Fruit fly (Drosophila melanogaster): ENCODE data around the gene CG16974.

CG16974 gene

DNA sequence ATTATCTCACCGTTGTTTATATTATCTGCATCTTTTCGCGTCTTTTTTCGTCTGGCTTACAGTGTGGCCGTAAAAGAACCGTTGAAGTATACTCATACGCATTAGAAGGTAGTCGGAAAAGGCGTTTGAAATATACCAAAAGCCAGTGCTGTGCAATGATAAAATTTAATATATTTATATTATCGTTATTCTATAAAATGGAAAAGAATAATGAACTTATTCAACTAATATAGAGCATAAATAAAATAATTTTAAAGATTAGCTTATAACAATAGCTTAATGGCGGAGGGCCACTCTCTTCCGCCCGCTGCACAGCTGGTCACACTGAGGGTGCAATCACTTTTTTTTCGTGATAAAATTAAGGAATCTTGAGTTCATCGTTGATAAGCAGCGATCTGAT lies at the start of gene CG16974, which contains the start of gene Edem2 (continued):
- TF ChIP-seq Opbp (GFP tag; IDR thresholded peaks at IDR 0.05; ENCODE audit: partially characterized antibody): no peak
- no peak for TF ChIP-seq CG8388 (GFP tag; optimal IDR thresholded peaks at IDR 0.05)
- TF ChIP-seq Dp (GFP tag; optimal IDR thresholded peaks at IDR 0.05): peak; percentile 29
- TF ChIP-seq pros (GFP tag; optimal IDR thresholded peaks at IDR 0.05): no peak
- no peak for TF ChIP-seq CG12744 (GFP tag; optimal IDR thresholded peaks at IDR 0.05)
- TF ChIP-seq CG32767 (GFP tag; IDR thresholded peaks at IDR 0.05): peak; percentile 71
- peak; percentile 42; the same call in 1 of the 2 replicates for TF ChIP-seq CG5953 (GFP tag; IDR thresholded peaks at IDR 0.05)
- TF ChIP-seq kah (GFP tag; optimal IDR thresholded peaks at IDR 0.05): no peak
- no peak for TF ChIP-seq NC2α (GFP tag; optimal IDR thresholded peaks at IDR 0.05)
- peak; percentile 22 for TF ChIP-seq Elba2 (GFP tag; optimal IDR thresholded peaks at IDR 0.05)
- no peak for TF ChIP-seq CG1603 (tag; optimal IDR thresholded peaks at IDR 0.05)
- peak; percentile 74 for TF ChIP-seq CG18764 (GFP tag; optimal IDR thresholded peaks at IDR 0.05)
- no peak for TF ChIP-seq NC2β (GFP tag; optimal IDR thresholded peaks at IDR 0.05)
- peak; percentile 58 for TF ChIP-seq zfh2 (GFP tag; optimal IDR thresholded peaks at IDR 0.05)
- peak; percentile 61; the same call in 1 of the 2 replicates for TF ChIP-seq al (GFP tag; IDR thresholded peaks at IDR 0.05)
- no peak for TF ChIP-seq CG31365 (tag; optimal IDR thresholded peaks at IDR 0.05)
- no peak for TF ChIP-seq cwo (GFP tag; optimal IDR thresholded peaks at IDR 0.05)
- TF ChIP-seq eve (GFP tag; optimal IDR thresholded peaks at IDR 0.05): no peak
- TF ChIP-seq grau (tag; optimal IDR thresholded peaks at IDR 0.05): peak; percentile 73
- peak; percentile 84 for TF ChIP-seq CG34422 (GFP tag; IDR thresholded peaks at IDR 0.05)
- no peak for TF ChIP-seq Oli (tag; optimal IDR thresholded peaks at IDR 0.05)
- peak; percentile 70 for TF ChIP-seq Aef1 (GFP tag; IDR thresholded peaks at IDR 0.05)
- TF ChIP-seq Taf1 (GFP tag; IDR thresholded peaks at IDR 0.05): 0 out of 2 replicates have a peak, but pooled peaks have one; percentile 26
- TF ChIP-seq CG4360 (GFP tag; IDR thresholded peaks at IDR 0.05): no peak
- no peak for TF ChIP-seq CG2129 (GFP tag; IDR thresholded peaks at IDR 0.05; ENCODE audit: partially characterized antibody)
- TF ChIP-seq CG6683 (GFP tag; optimal IDR thresholded peaks at IDR 0.05): peak; percentile 25
- TF ChIP-seq Tbp (GFP tag; optimal IDR thresholded peaks at IDR 0.05): no peak
- TF ChIP-seq CG14965 (GFP tag; optimal IDR thresholded peaks at IDR 0.05; ENCODE audit: borderline replicate concordance): no peak
- peak; percentile 31; the same call in 1 of the 3 replicates for TF ChIP-seq so (GFP tag; IDR thresholded peaks at IDR 0.05)
- peak; percentile 46 for TF ChIP-seq psq (GFP tag; optimal IDR thresholded peaks at IDR 0.05)
- no peak for TF ChIP-seq CG7839 (tag; optimal IDR thresholded peaks at IDR 0.05)
- TF ChIP-seq CG3163 (GFP tag; optimal IDR thresholded peaks at IDR 0.05): no peak
- TF ChIP-seq ttk (GFP tag; IDR thresholded peaks at IDR 0.05): peak; percentile 60
- no peak for TF ChIP-seq ham (GFP tag; IDR thresholded peaks at IDR 0.05)
- peak; percentile 39; the same call in 1 of the 3 replicates for TF ChIP-seq CG11560 (tag; IDR thresholded peaks at IDR 0.05)
- no peak for TF ChIP-seq Hand (GFP tag; optimal IDR thresholded peaks at IDR 0.05)
- TF ChIP-seq CG18599 (GFP tag; optimal IDR thresholded peaks at IDR 0.05): no peak
- TF ChIP-seq CG9727 (GFP tag; optimal IDR thresholded peaks at IDR 0.05): peak; percentile 86
- TF ChIP-seq Drgx (GFP tag; IDR thresholded peaks at IDR 0.05): no peak
- TF ChIP-seq CG7357 (GFP tag; IDR thresholded peaks at IDR 0.05): peak; percentile 46; the same call in 1 of the 3 replicates
- no peak for TF ChIP-seq CG2199 (GFP tag; IDR thresholded peaks at IDR 0.05)
- no peak for TF ChIP-seq mld (GFP tag; IDR thresholded peaks at IDR 0.05; ENCODE audit: partially characterized antibody)
- TF ChIP-seq CG31388 (GFP tag; optimal IDR thresholded peaks at IDR 0.05): peak; percentile 33
- no peak for TF ChIP-seq bigmax (GFP tag; optimal IDR thresholded peaks at IDR 0.05)
- peak; percentile 52; the same call in 1 of the 3 replicates for TF ChIP-seq Mrtf (GFP tag; IDR thresholded peaks at IDR 0.05)
- TF ChIP-seq CG1832 (GFP tag; optimal IDR thresholded peaks at IDR 0.05): no peak
- TF ChIP-seq cato (GFP tag; optimal IDR thresholded peaks at IDR 0.05; ENCODE audit: borderline replicate concordance): peak; percentile 26
- TF ChIP-seq CG3995 (GFP tag; optimal IDR thresholded peaks at IDR 0.05): peak; percentile 60
- no peak for TF ChIP-seq D (optimal IDR thresholded peaks at IDR 0.05)
- no peak for TF ChIP-seq D (GFP tag; optimal IDR thresholded peaks at IDR 0.05)
- TF ChIP-seq gem (tag; optimal IDR thresholded peaks at IDR 0.05): no peak
